Fruit fly (Drosophila melanogaster): ENCODE results near the gene vig.

Gene vig

dm6 chr2L:15117995-15118394, 47.9 kb upstream of the vig start (continued):
- no peak for TF ChIP-seq CG2116 (GFP tag; optimal IDR thresholded peaks at IDR 0.05)
- TF ChIP-seq CG34422 (GFP tag; IDR thresholded peaks at IDR 0.05) = no peak
- TF ChIP-seq az2 (GFP tag; optimal IDR thresholded peaks at IDR 0.05) = no peak
- no peak for TF ChIP-seq gro (GFP tag; optimal IDR thresholded peaks at IDR 0.05)
- TF ChIP-seq CG1602 (GFP tag; optimal IDR thresholded peaks at IDR 0.05) = no peak
- TF ChIP-seq sisA (GFP tag; IDR thresholded peaks at IDR 0.05) = no peak
- peak; percentile 88 for TF ChIP-seq Med (GFP tag)
- TF ChIP-seq CG2875 (GFP tag; optimal IDR thresholded peaks at IDR 0.05) = no peak
- no peak for TF ChIP-seq CG18599 (GFP tag; optimal IDR thresholded peaks at IDR 0.05)
- peak; percentile 85 for TF ChIP-seq Myb (GFP tag; optimal IDR thresholded peaks at IDR 0.05)
- TF ChIP-seq CG2202 (tag; optimal IDR thresholded peaks at IDR 0.05) = no peak
- no peak for TF ChIP-seq CG17385 (GFP tag; optimal IDR thresholded peaks at IDR 0.05)
- TF ChIP-seq Max (GFP tag; optimal IDR thresholded peaks at IDR 0.05) = peak; percentile 3
- no peak for TF ChIP-seq dimm (GFP tag; IDR thresholded peaks at IDR 0.05)
- no peak for TF ChIP-seq run (tag; optimal IDR thresholded peaks at IDR 0.05)
- no peak for TF ChIP-seq CG12071 (GFP tag; optimal IDR thresholded peaks at IDR 0.05)
- TF ChIP-seq D (optimal IDR thresholded peaks at IDR 0.05) = no peak
- no peak for TF ChIP-seq D (GFP tag; optimal IDR thresholded peaks at IDR 0.05)
- no peak for TF ChIP-seq dm (GFP tag; optimal IDR thresholded peaks at IDR 0.05)
- TF ChIP-seq Aef1 (GFP tag; IDR thresholded peaks at IDR 0.05) = no peak
- no peak for TF ChIP-seq CG13287 (GFP tag; IDR thresholded peaks at IDR 0.05; ENCODE audit: partially characterized antibody)
- no peak for TF ChIP-seq CG12219 (GFP tag; optimal IDR thresholded peaks at IDR 0.05)
- TF ChIP-seq TFAM (GFP tag; optimal IDR thresholded peaks at IDR 0.05) = no peak
- no peak for TF ChIP-seq gsb-n (tag; optimal IDR thresholded peaks at IDR 0.05)
- TF ChIP-seq z (GFP tag; IDR thresholded peaks at IDR 0.05) = no peak
- no peak for TF ChIP-seq Sry-β (GFP tag; optimal IDR thresholded peaks at IDR 0.05)
- no peak for TF ChIP-seq trh (GFP tag; optimal IDR thresholded peaks at IDR 0.05)
- no peak for TF ChIP-seq CG7839 (tag; optimal IDR thresholded peaks at IDR 0.05)
- TF ChIP-seq CG9932 (GFP tag; IDR thresholded peaks at IDR 0.05) = 0 out of 2 replicates have a peak, but pooled peaks have one; percentile 5
- no peak for TF ChIP-seq dpn (GFP tag; optimal IDR thresholded peaks at IDR 0.05)
- no peak for TF ChIP-seq pum (GFP tag; optimal IDR thresholded peaks at IDR 0.05)
- no peak for TF ChIP-seq maf-S (GFP tag; optimal IDR thresholded peaks at IDR 0.05)
- no peak for TF ChIP-seq tin (GFP tag; optimal IDR thresholded peaks at IDR 0.05)
- no peak for TF ChIP-seq CG7745 (tag; optimal IDR thresholded peaks at IDR 0.05)
- TF ChIP-seq cad (GFP tag; optimal IDR thresholded peaks at IDR 0.05) = no peak
- TF ChIP-seq CG1603 (tag; optimal IDR thresholded peaks at IDR 0.05) = no peak
- TF ChIP-seq Ets65A (GFP tag) = peak; percentile 82
- TF ChIP-seq Chrac-16 (GFP tag; optimal IDR thresholded peaks at IDR 0.05) = no peak
- no peak for TF ChIP-seq nom (GFP tag; optimal IDR thresholded peaks at IDR 0.05)
- TF ChIP-seq tna (GFP tag; IDR thresholded peaks at IDR 0.05; ENCODE audit: partially characterized antibody) = no peak
- TF ChIP-seq CG18011 (GFP tag; optimal IDR thresholded peaks at IDR 0.05) = peak; percentile 96
- no peak for TF ChIP-seq Dbx (GFP tag; IDR thresholded peaks at IDR 0.05)
- TF ChIP-seq CG14710 (tag; optimal IDR thresholded peaks at IDR 0.05) = peak; percentile 14
- TF ChIP-seq Antp (GFP tag; optimal IDR thresholded peaks at IDR 0.05) = no peak
- no peak for TF ChIP-seq nerfin-2 (GFP tag; IDR thresholded peaks at IDR 0.05; ENCODE audit: partially characterized antibody)
- no peak for TF ChIP-seq CG1832 (GFP tag; optimal IDR thresholded peaks at IDR 0.05)
- no peak for TF ChIP-seq pros (GFP tag; optimal IDR thresholded peaks at IDR 0.05)
- TF ChIP-seq ci (GFP tag; IDR thresholded peaks at IDR 0.05) = no peak
- no peak for TF ChIP-seq CG17912 (GFP tag; optimal IDR thresholded peaks at IDR 0.05)
- 0 out of 2 replicates have a peak, but pooled peaks have one; percentile 7 for TF ChIP-seq Dref (GFP tag; IDR thresholded peaks at IDR 0.05)
- TF ChIP-seq CG6175 (GFP tag; IDR thresholded peaks at IDR 0.05) = no peak
- no peak for TF ChIP-seq CG17186 (GFP tag; optimal IDR thresholded peaks at IDR 0.05)

All from whole organism, embryonic.